Worm (Caenorhabditis elegans) whole organism, L4 larva: ENCODE data around the gene pbo-6.
A peak's percentile ranks its signal among the peaks of the same experiment; 100 is the strongest.

Source experiments
- F10B5.3 ChIP-seq: sonication (generic microtip); optimal IDR thresholded peaks from 2 replicates; lab custom pipeline; 2016; ENCODE audit warnings: mild to moderate bottlenecking, missing genetic modification characterization, missing compliant biosample characterization
- F49E8.2 ChIP-seq: sonication (generic microtip); optimal IDR thresholded peaks from 2 replicates; lab custom pipeline; 2016; ENCODE audit warnings: missing compliant biosample characterization, mild to moderate bottlenecking, missing genetic modification characterization, borderline replicate concordance
- Y48G9A.11 ChIP-seq: fragments of 200-800 bp; sonication (Bioruptor generic); IDR thresholded peaks from 2 replicates; pipeline ENCODE4 v1.3.6; 2022; ENCODE audit warnings: missing genetic modification reagents, missing genetic modification characterization, missing compliant biosample characterization
- aha-1 ChIP-seq: fragments of 150-350 bp; peaks from one replicate; lab custom pipeline; 2014; ENCODE audit warnings: missing biosample characterization, missing genetic modification characterization
- aly-2 ChIP-seq: sonication (generic microtip); optimal IDR thresholded peaks from 2 replicates; lab custom pipeline; 2018; ENCODE audit warnings: missing biosample characterization, missing genetic modification characterization
- arid-1 ChIP-seq: fragments of 200-800 bp; sonication (Bioruptor generic); conservative IDR thresholded peaks from 2 replicates; pipeline ENCODE4 v1.3.6; 2022; ENCODE audit warnings: missing genetic modification reagents, missing genetic modification characterization, missing compliant biosample characterization
- ceh-20 ChIP-seq: fragments of 200-800 bp; sonication (Bioruptor generic); IDR thresholded peaks from 2 replicates; pipeline ENCODE4 v1.3.6; 2022; ENCODE audit warnings: missing genetic modification reagents, missing genetic modification characterization, missing compliant biosample characterization
- ceh-44 ChIP-seq: fragments of 200-800 bp; sonication (Bioruptor generic); IDR thresholded peaks from 2 replicates; pipeline ENCODE4 v1.3.6; 2022; ENCODE audit warnings: missing genetic modification reagents, missing genetic modification characterization, missing compliant biosample characterization
- dmd-6 ChIP-seq: fragments of 200-800 bp; sonication (Bioruptor generic); IDR thresholded peaks from 2 replicates; pipeline ENCODE4 v1.3.6; 2022; ENCODE audit warnings: missing genetic modification reagents, missing genetic modification characterization, missing compliant biosample characterization
- dmd-8 ChIP-seq: fragments of 200-800 bp; sonication (Bioruptor generic); IDR thresholded peaks from 2 replicates; pipeline ENCODE4 v1.3.6; 2022; ENCODE audit warnings: missing genetic modification characterization, missing compliant biosample characterization
- dmd-9 ChIP-seq: fragments of 200-800 bp; sonication (Bioruptor generic); IDR thresholded peaks from 2 replicates; pipeline ENCODE4 v1.3.6; 2022; ENCODE audit warnings: missing genetic modification reagents, missing genetic modification characterization, missing compliant biosample characterization
- duxl-1 ChIP-seq: sonication (generic microtip); optimal IDR thresholded peaks from 2 replicates; lab custom pipeline; 2016; ENCODE audit warnings: mild to moderate bottlenecking, missing genetic modification characterization, moderate library complexity, missing compliant biosample characterization; ENCODE audit not compliant: poor library complexity
- dve-1 ChIP-seq: sonication (generic microtip); optimal IDR thresholded peaks from 2 replicates; lab custom pipeline; 2017; ENCODE audit warnings: antibody characterized with exemption, mild to moderate bottlenecking, missing genetic modification characterization, missing compliant biosample characterization; ENCODE audit not compliant: insufficient read depth
- fkh-10 ChIP-seq: fragments of 150-350 bp; optimal IDR thresholded peaks from 2 replicates; lab custom pipeline; 2014; ENCODE audit warnings: missing biosample characterization, missing genetic modification reagents, missing genetic modification characterization
- gei-8 ChIP-seq: fragments of 200-800 bp; sonication (Bioruptor generic); optimal IDR thresholded peaks from 2 replicates; lab custom pipeline; 2018; ENCODE audit warnings: mild to moderate bottlenecking, missing genetic modification characterization, missing compliant biosample characterization
- hif-1 ChIP-seq, 2 experiments: sonication (generic microtip); optimal IDR thresholded peaks; 2 replicates each; lab custom pipeline; 2016 to 2017; ENCODE audit warnings: missing compliant biosample characterization in 2 of 2, missing genetic modification characterization in 2 of 2, missing genetic modification reagents in 2 of 2, missing genotype in 2 of 2, mild to moderate bottlenecking in 1 of 2
- hlh-11 ChIP-seq: fragments of 200-800 bp; sonication (Bioruptor generic); optimal IDR thresholded peaks from 2 replicates; lab custom pipeline; 2018; ENCODE audit warnings: mild to moderate bottlenecking, missing genetic modification characterization, missing compliant biosample characterization
- hmg-1.1 ChIP-seq: fragments of 200-800 bp; sonication (Bioruptor generic); IDR thresholded peaks from 2 replicates; pipeline ENCODE4 v1.3.6; 2022; ENCODE audit warnings: missing genetic modification reagents, missing genetic modification characterization, missing compliant biosample characterization
- lim-7 ChIP-seq: fragments of 200-800 bp; sonication (Bioruptor generic); IDR thresholded peaks from 2 replicates; pipeline ENCODE4 v1.3.6; 2022; ENCODE audit warnings: missing genetic modification characterization, missing compliant biosample characterization
- lin-13 ChIP-seq: fragments of 150-350 bp; optimal IDR thresholded peaks from 2 replicates; lab custom pipeline; 2014; ENCODE audit warnings: missing biosample characterization, missing genetic modification reagents, missing genetic modification characterization
- lin-29 ChIP-seq: fragments of 200-800 bp; sonication (Bioruptor generic); IDR thresholded peaks from 2 replicates; pipeline ENCODE4 v1.3.6; 2022; ENCODE audit warnings: missing genetic modification reagents, missing genetic modification characterization, missing compliant biosample characterization
- lin-38 ChIP-seq: fragments of 200-800 bp; sonication (Bioruptor generic); IDR thresholded peaks from 2 replicates; pipeline ENCODE4 v1.3.6; 2022; ENCODE audit warnings: missing genetic modification reagents, missing genetic modification characterization, missing compliant biosample characterization
- lin-39 ChIP-seq: fragments of 150-350 bp; optimal IDR thresholded peaks from 2 replicates; lab custom pipeline; 2014; ENCODE audit warnings: missing biosample characterization, missing genetic modification reagents, missing genetic modification characterization
- lsy-2 ChIP-seq, 2 experiments: fragments of 150-350 bp in 1 of 2; sonication (generic microtip) in 1 of 2; optimal IDR thresholded peaks; 2 replicates each; lab custom pipeline; 2014 to 2017; ENCODE audit warnings: missing biosample characterization in 2 of 2, missing genetic modification characterization in 2 of 2
- madf-5 ChIP-seq, 2 experiments: fragments of 200-800 bp; sonication (Bioruptor generic); IDR thresholded peaks; 2 replicates each; pipeline ENCODE4 v1.3.6; 2022; ENCODE audit warnings: missing compliant biosample characterization in 2 of 2, missing genetic modification characterization in 2 of 2
- mdl-1 ChIP-seq, 2 experiments: fragments of 150-350 bp in 1 of 2; sonication (generic microtip) in 1 of 2; optimal IDR thresholded peaks; 2 replicates each; lab custom pipeline; 2014 to 2017; ENCODE audit warnings: missing biosample characterization in 2 of 2, missing genetic modification characterization in 2 of 2
- mes-2 ChIP-seq: sonication (generic microtip); optimal IDR thresholded peaks from 2 replicates; lab custom pipeline; 2016; ENCODE audit warnings: missing genotype, mild to moderate bottlenecking, missing genetic modification characterization, missing compliant biosample characterization; ENCODE audit not compliant: poor library complexity, severe bottlenecking
- nhr-10 ChIP-seq: fragments of 150-350 bp; optimal IDR thresholded peaks from 2 replicates; lab custom pipeline; 2014; ENCODE audit warnings: missing biosample characterization, missing genetic modification characterization
- nhr-11 ChIP-seq: fragments of 150-350 bp; optimal IDR thresholded peaks from 2 replicates; lab custom pipeline; 2014; ENCODE audit warnings: missing biosample characterization, missing genetic modification characterization
- nhr-111 ChIP-seq: fragments of 200-800 bp; sonication (Bioruptor generic); optimal IDR thresholded peaks from 2 replicates; lab custom pipeline; 2018; ENCODE audit warnings: mild to moderate bottlenecking, missing genetic modification characterization, missing compliant biosample characterization
- nhr-237 ChIP-seq: sonication (generic microtip); optimal IDR thresholded peaks from 2 replicates; lab custom pipeline; 2017; ENCODE audit warnings: missing biosample characterization, missing genetic modification characterization
- nhr-41 ChIP-seq: fragments of 200-800 bp; sonication (Bioruptor generic); IDR thresholded peaks from 2 replicates; pipeline ENCODE4 v1.3.6; 2022; ENCODE audit warnings: missing genetic modification reagents, missing genetic modification characterization, missing compliant biosample characterization
- nhr-48 ChIP-seq: sonication (generic microtip); optimal IDR thresholded peaks from 2 replicates; lab custom pipeline; 2016; ENCODE audit warnings: mild to moderate bottlenecking, missing genetic modification characterization, missing compliant biosample characterization
- nhr-77 ChIP-seq: fragments of 150-350 bp; optimal IDR thresholded peaks from 2 replicates; lab custom pipeline; 2014; ENCODE audit warnings: missing biosample characterization, missing genetic modification characterization
- pqm-1 ChIP-seq: sonication (generic microtip); optimal IDR thresholded peaks from 2 replicates; lab custom pipeline; 2017; ENCODE audit warnings: missing biosample characterization, missing genetic modification characterization
- rbr-2 ChIP-seq: sonication (generic microtip); optimal IDR thresholded peaks from 2 replicates; lab custom pipeline; 2016; ENCODE audit warnings: missing genotype, missing genetic modification characterization, missing compliant biosample characterization
- set-16 ChIP-seq: fragments of 200-800 bp; sonication (Bioruptor generic); IDR thresholded peaks from 2 replicates; pipeline ENCODE4 v1.3.6; 2022; ENCODE audit warnings: missing genetic modification reagents, missing genetic modification characterization, missing compliant biosample characterization
- snpc-4 ChIP-seq: fragments of 150-350 bp; optimal IDR thresholded peaks from 2 replicates; lab custom pipeline; 2014; ENCODE audit warnings: missing biosample characterization, missing genetic modification characterization
- spr-1 ChIP-seq: sonication (generic microtip); optimal IDR thresholded peaks from 2 replicates; lab custom pipeline; 2016; ENCODE audit warnings: mild to moderate bottlenecking, missing genetic modification characterization, missing compliant biosample characterization
- unc-62 ChIP-seq, 3 experiments: fragments of 150-350 bp in 1 of 3; sonication (generic microtip); optimal IDR thresholded peaks in 2 of 3; peaks in 1 of 3; 1 replicate in 1 of 3; 2 replicates in 2 of 3; lab custom pipeline; 2014 to 2017; ENCODE audit warnings: missing biosample characterization in 3 of 3, missing genetic modification characterization in 3 of 3, missing genetic modification reagents in 3 of 3, missing genotype in 1 of 3
- zfp-2 ChIP-seq: sonication (generic microtip); optimal IDR thresholded peaks from 2 replicates; lab custom pipeline; 2016; ENCODE audit warnings: mild to moderate bottlenecking, missing genetic modification characterization, missing compliant biosample characterization
- zfp-3 ChIP-seq: fragments of 200-800 bp; sonication (Bioruptor generic); conservative IDR thresholded peaks from 2 replicates; pipeline ENCODE4 v1.3.6; 2022; ENCODE audit warnings: missing genetic modification reagents, missing genetic modification characterization, missing compliant biosample characterization
- zip-11 ChIP-seq: fragments of 200-800 bp; sonication (Bioruptor generic); IDR thresholded peaks from 2 replicates; pipeline ENCODE4 v1.3.6; 2022; ENCODE audit warnings: missing genetic modification characterization, missing compliant biosample characterization
- zip-2 ChIP-seq: fragments of 150-350 bp; optimal IDR thresholded peaks from 2 replicates; lab custom pipeline; 2014; ENCODE audit warnings: missing biosample characterization, missing genetic modification characterization
- ztf-7 ChIP-seq: fragments of 150-350 bp; optimal IDR thresholded peaks from 2 replicates; lab custom pipeline; 2014; ENCODE audit warnings: missing biosample characterization, missing genetic modification characterization

The pbo-6 gene

DNA sequence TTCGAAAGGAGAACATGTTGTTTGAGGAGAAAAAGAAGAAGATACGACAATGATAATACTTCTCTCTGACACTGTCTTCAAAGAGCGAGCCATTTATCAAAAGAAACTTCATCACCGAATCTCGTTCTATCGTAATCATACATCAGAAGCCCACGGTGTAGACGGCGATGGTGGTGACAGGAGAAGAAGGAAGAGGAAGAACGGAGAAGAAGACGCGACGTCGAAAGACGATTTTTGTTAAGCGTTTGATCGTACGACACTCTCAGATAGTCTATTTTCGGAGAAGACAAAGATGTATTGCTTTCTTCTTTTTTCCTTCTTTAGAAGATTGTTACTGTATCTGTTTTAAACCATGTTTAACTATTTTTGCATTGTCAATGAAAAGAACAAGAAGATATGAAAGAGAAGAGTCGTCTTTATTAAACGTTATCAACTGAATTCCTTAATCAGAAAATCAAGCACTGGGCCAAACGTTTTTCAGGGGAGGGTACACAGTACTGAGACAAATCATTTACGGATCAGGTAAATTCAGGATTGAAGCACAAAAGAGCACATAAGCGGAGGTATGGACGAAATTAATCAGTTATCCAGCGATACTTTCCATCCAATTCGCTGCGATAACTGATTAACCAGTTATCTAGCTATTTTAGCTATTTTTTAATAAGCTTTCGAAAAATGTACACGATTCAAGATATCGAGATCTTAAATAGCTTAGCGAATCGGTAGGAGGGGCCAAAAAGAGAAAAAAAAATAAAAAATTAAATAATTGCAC is 8.8 kb upstream of the pbo-6 start (continued):
- TF ChIP-seq hmg-1.1 (GFP tag; lab: Robert Waterston, UW) (no peak), mdl-1 (tag; optimal IDR thresholded peaks at IDR 0.05; lab: Kevin White, UChicago) (peak in 1 of 2 experiments; percentile 59), Y48G9A.11 (no peak), gei-8 (peak; percentile 60), aly-2 (tag; lab: Kevin White, UChicago) (no peak)

DNA sequence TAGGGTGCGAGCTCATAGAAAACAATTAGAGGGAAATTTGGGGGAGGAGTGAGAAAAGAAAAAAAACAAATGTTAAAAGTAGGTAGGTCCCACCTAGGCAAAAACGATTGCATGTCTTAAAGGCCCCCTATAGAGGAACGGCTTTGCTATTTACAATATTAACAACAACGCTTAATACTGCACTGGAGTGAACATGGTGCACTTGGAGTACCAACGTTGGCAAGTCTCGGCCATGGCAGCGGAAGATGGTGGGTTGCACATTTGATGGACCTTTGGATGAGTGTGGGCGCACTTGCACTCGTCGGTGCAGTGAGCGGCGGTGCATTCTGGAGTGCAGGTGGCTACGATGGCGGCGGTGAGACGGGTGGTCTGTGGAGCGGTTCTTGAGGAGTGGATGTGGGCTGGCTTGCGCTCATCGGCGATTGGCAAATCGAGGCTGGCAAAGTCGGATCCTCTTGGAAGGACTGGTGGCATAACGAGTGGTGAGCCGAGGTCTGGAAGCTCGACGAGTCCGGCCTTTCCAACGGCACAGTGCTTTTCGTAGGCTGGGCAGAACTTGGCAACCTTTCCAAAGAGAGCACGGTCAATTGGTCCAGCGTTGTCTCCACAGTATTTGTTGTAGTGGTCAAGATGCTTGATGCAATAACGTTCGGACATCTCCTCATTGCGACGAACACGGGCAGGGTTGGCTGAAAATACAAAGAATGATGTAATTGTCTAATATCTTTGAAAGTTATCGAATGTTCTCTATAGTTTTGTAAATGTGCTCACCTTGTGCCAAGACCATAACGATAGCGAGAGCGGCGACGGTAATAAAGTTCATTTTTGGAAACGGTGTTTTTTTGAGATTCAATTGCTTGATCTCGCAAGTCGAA is 8.0 kb upstream of the pbo-6 start:
- TF ChIP-seq spr-1 (tag; lab: Kevin White, UChicago) (no peak), arid-1 (GFP tag; lab: Robert Waterston, UW) (no peak), fkh-10 (GFP tag; lab: Kevin White, UChicago) (no peak), dmd-8 (GFP tag; lab: Robert Waterston, UW) (no peak), zfp-2 (tag; lab: Kevin White, UChicago) (no peak), zip-2 (tag; lab: Kevin White, UChicago) (no peak), gei-8 (no peak), lin-38 (0 out of 2 replicates have a peak, but pooled peaks have one; percentile 14), nhr-77 (tag; lab: Kevin White, UChicago) (no peak), nhr-41 (no peak), set-16 (peak; percentile 97), mdl-1 (tag; optimal IDR thresholded peaks at IDR 0.05; lab: Kevin White, UChicago) (no peak), aha-1 (tag; lab: Kevin White, UChicago) (peak; percentile 98), F49E8.2 (tag; lab: Kevin White, UChicago) (no peak), zip-11 (GFP tag; lab: Robert Waterston, UW) (0 out of 2 replicates have a peak, but pooled peaks have one; percentile 27), ceh-44 (GFP tag; lab: Robert Waterston, UW) (0 out of 2 replicates have a peak, but pooled peaks have one; percentile 11), nhr-11 (tag; lab: Kevin White, UChicago) (no peak), dmd-9 (GFP tag; lab: Robert Waterston, UW) (no peak), mes-2 (tag; lab: Kevin White, UChicago) (peak; percentile 7), nhr-237 (tag; lab: Kevin White, UChicago) (peak; percentile 28), dve-1 (tag; lab: Kevin White, UChicago) (no peak), hif-1 (tag; optimal IDR thresholded peaks at IDR 0.05; lab: Kevin White, UChicago) (no peak), lim-7 (GFP tag; lab: Robert Waterston, UW) (peak; percentile 24; the same call in 1 of the 2 replicates), F10B5.3 (no peak), nhr-111 (GFP tag; lab: Kevin White, UChicago) (no peak), unc-62 (GFP tag; optimal IDR thresholded peaks at IDR 0.05 in 1 of 2; lab: Kevin White, UChicago) (peak in 1 of 2 experiments; percentile 75), unc-62 (tag; optimal IDR thresholded peaks at IDR 0.05; lab: Kevin White, UChicago) (no peak), pqm-1 (no peak), zfp-3 (GFP tag; lab: Robert Waterston, UW) (no peak), ztf-7 (tag; lab: Kevin White, UChicago) (no peak), hlh-11 (no peak), madf-5 (GFP tag; IDR thresholded peaks at IDR 0.05; lab: Robert Waterston, UW) (no peak), dmd-6 (no peak), lsy-2 (tag; optimal IDR thresholded peaks at IDR 0.05; lab: Kevin White, UChicago) (peak in 1 of 2 experiments; percentile 30), snpc-4 (tag; lab: Kevin White, UChicago) (no peak), lin-29 (peak; percentile 21; the same call in 1 of the 2 replicates), nhr-10 (tag; lab: Kevin White, UChicago) (no peak), ceh-20 (GFP tag; lab: Robert Waterston, UW) (no peak), nhr-48 (tag; lab: Kevin White, UChicago) (peak; percentile 59), rbr-2 (tag; lab: Kevin White, UChicago) (no peak), lin-13 (no peak), lin-39 (tag; lab: Kevin White, UChicago) (no peak), duxl-1 (tag; lab: Kevin White, UChicago) (no peak)
